Worm (Caenorhabditis elegans): ENCODE data around the gene srd-41.
A peak's percentile ranks its signal among the peaks of the same experiment; 100 is the strongest.

srd-41 gene

DNA sequence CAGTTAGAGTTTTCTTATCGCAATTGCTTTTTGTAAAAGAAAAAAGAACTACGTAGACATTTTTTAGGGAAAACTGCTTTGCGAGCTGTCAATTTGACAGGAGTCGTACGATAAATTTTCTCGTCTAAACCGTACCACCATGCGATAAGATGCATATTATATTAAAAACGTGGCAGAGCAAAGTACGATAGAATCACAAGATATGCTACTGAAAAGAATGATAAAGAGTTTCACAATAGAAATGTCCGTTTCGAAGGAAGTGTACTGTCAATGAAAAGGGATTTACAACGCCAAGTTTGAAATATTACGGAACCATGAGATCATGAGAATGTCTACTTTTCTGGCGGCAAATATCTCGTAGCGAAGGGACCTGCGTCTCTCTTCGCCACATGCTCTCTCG lies 38.3 kb downstream of the srd-41 start, which contains the start of gene F19H6.5:
Gene F19H6.5 (minus strand): TSS at position 101 of the 400 bp plus-strand sequence.
- no peak for TF ChIP-seq jun-1 (tag; optimal IDR thresholded peaks at IDR 0.05)
- no peak for TF ChIP-seq lin-35 (GFP tag; optimal IDR thresholded peaks at IDR 0.05)

- TF ChIP-seq efl-3 (GFP tag; optimal IDR thresholded peaks at IDR 0.05) (no peak), fkh-10 (GFP tag; optimal IDR thresholded peaks at IDR 0.05) (no peak), dpl-1 (GFP tag; optimal IDR thresholded peaks at IDR 0.05) (no peak), mab-9 (GFP tag; IDR thresholded peaks at IDR 0.05) (no peak), lin-15B (tag; optimal IDR thresholded peaks at IDR 0.05) (no peak), nhr-76 (tag; optimal IDR thresholded peaks at IDR 0.05) (no peak), Y116A8C.19 (tag; optimal IDR thresholded peaks at IDR 0.05; ENCODE audit: borderline replicate concordance) (no peak), hpl-2 (GFP tag; optimal IDR thresholded peaks at IDR 0.05) (no peak), nhr-71 (tag; optimal IDR thresholded peaks at IDR 0.05) (no peak), ama-1 (optimal IDR thresholded peaks at IDR 0.05) (no peak), irx-1 (tag; optimal IDR thresholded peaks at IDR 0.05) (no peak), lsy-2 (tag; optimal IDR thresholded peaks at IDR 0.05) (no peak), nhr-84 (tag; optimal IDR thresholded peaks at IDR 0.05) (no peak)
These were observed 38.9 kb downstream of the srd-41 start, which contains the start of gene F19H6.4 for ce11 chrX:12365388-12365787. Gene F19H6.4 (plus strand): TSS chrX:12365688.

DNA sequence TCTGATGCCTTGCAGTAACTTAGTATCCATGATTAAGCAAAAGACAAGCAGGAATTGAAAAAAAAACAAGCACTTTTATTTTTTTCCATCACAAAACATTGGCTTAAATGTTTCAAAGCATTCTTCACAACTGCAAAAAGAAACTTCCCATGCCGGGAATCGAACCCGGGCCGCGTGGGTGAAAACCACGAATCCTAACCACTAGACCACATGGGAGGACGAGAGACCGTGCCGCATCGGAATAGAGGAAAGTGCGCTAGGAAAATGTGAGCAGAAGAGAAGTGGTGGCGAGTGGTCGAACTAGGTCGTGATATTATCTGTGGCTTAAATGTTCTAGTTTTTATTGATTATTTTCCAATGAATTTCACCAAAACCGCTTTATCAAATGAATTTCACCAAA lies 41.0 kb downstream of the srd-41 start:
- TF ChIP-seq swsn-7 (tag; optimal IDR thresholded peaks at IDR 0.05) (peak; percentile 24), unc-62 (GFP tag; optimal IDR thresholded peaks at IDR 0.05) (no peak), egl-13 (tag; optimal IDR thresholded peaks at IDR 0.05) (no peak), hlh-17 (GFP tag; optimal IDR thresholded peaks at IDR 0.05; ENCODE audit: borderline replicate concordance) (no peak), lin-14 (GFP tag; optimal IDR thresholded peaks at IDR 0.05) (peak; percentile 42), unc-130 (tag; optimal IDR thresholded peaks at IDR 0.05) (peak; percentile 29), lin-13 (GFP tag; optimal IDR thresholded peaks at IDR 0.05) (peak; percentile 11), efl-3 (GFP tag; optimal IDR thresholded peaks at IDR 0.05) (no peak), jun-1 (tag; optimal IDR thresholded peaks at IDR 0.05) (no peak), nhr-237 (tag; optimal IDR thresholded peaks at IDR 0.05) (no peak), snpc-4 (tag; optimal IDR thresholded peaks at IDR 0.05) (no peak), ztf-4 (tag; optimal IDR thresholded peaks at IDR 0.05) (no peak), nhr-12 (tag; optimal IDR thresholded peaks at IDR 0.05) (no peak), zag-1 (tag; optimal IDR thresholded peaks at IDR 0.05) (no peak), isw-1 (GFP tag; IDR thresholded peaks at IDR 0.05) (no peak), nhr-11 (tag; optimal IDR thresholded peaks at IDR 0.05) (no peak), grh-1 (GFP tag; IDR thresholded peaks at IDR 0.05) (no peak), sox-4 (tag; optimal IDR thresholded peaks at IDR 0.05) (no peak), tlp-1 (tag; optimal IDR thresholded peaks at IDR 0.05) (no peak), nhr-20 (tag; optimal IDR thresholded peaks at IDR 0.05) (peak; percentile 29), ceh-82 (tag; optimal IDR thresholded peaks at IDR 0.05) (peak; percentile 36 to 61 (median 61)), ets-5 (GFP tag; IDR thresholded peaks at IDR 0.05) (no peak), sup-37 (GFP tag; optimal IDR thresholded peaks at IDR 0.05) (no peak), nhr-47 (tag; optimal IDR thresholded peaks at IDR 0.05) (no peak), mab-9 (GFP tag; IDR thresholded peaks at IDR 0.05) (0 out of 2 replicates have a peak, but pooled peaks have one; percentile 20), mef-2 (tag; optimal IDR thresholded peaks at IDR 0.05) (no peak), ceh-88 (GFP tag; IDR thresholded peaks at IDR 0.05) (peak; percentile 22; the same call in 1 of the 2 replicates), ceh-90 (tag; optimal IDR thresholded peaks at IDR 0.05) (no peak), tbx-2 (tag; optimal IDR thresholded peaks at IDR 0.05) (peak; percentile 26), lir-3 (tag; optimal IDR thresholded peaks at IDR 0.05; ENCODE audit: poor library complexity) (no peak), nhr-28 (tag; optimal IDR thresholded peaks at IDR 0.05) (no peak), alr-1 (tag; optimal IDR thresholded peaks at IDR 0.05; ENCODE audit: borderline replicate concordance) (no peak), sptf-1 (tag; optimal IDR thresholded peaks at IDR 0.05) (no peak), nhr-76 (tag; optimal IDR thresholded peaks at IDR 0.05) (no peak), pax-3 (tag; optimal IDR thresholded peaks at IDR 0.05) (no peak), fkh-8 (tag; optimal IDR thresholded peaks at IDR 0.05) (no peak), F16B12.6 (tag; optimal IDR thresholded peaks at IDR 0.05) (no peak), fkh-4 (tag; optimal IDR thresholded peaks at IDR 0.05; ENCODE audit: borderline replicate concordance) (no peak), elt-2 (tag; optimal IDR thresholded peaks at IDR 0.05) (no peak)
